Worm (Caenorhabditis elegans): Measurements from ENCODE around the gene F42A9.7.

The F42A9.7 gene

ce11 chrIV:8617047-8617446 lies at the start of gene F42A9.7, which contains the start of gene F42A9.3:
Gene F42A9.7 (minus strand): TSS chrIV:8617147.
Gene F42A9.3 (plus strand): TSS chrIV:8617260.
- no peak for TF ChIP-seq pqm-1 (tag; optimal IDR thresholded peaks at IDR 0.05)
- TF ChIP-seq ceh-88 (GFP tag; IDR thresholded peaks at IDR 0.05) = no peak
- TF ChIP-seq aly-2 (tag; optimal IDR thresholded peaks at IDR 0.05) = no peak
- TF ChIP-seq lsy-2 (tag; optimal IDR thresholded peaks at IDR 0.05) = no peak
- no peak for TF ChIP-seq snu-23 (GFP tag; optimal IDR thresholded peaks at IDR 0.05)
- TF ChIP-seq fos-1 (tag; optimal IDR thresholded peaks at IDR 0.05) = no peak
- TF ChIP-seq sox-4 (tag; optimal IDR thresholded peaks at IDR 0.05) = no peak
- TF ChIP-seq unc-30 (tag; optimal IDR thresholded peaks at IDR 0.05) = no peak
- no peak for TF ChIP-seq lin-39 (tag; optimal IDR thresholded peaks at IDR 0.05)
- TF ChIP-seq mdl-1 (tag; optimal IDR thresholded peaks at IDR 0.05) = no peak
- no peak for TF ChIP-seq sup-37 (GFP tag; optimal IDR thresholded peaks at IDR 0.05)
- no peak for TF ChIP-seq dsc-1 (tag; optimal IDR thresholded peaks at IDR 0.05)
- TF ChIP-seq hlh-17 (GFP tag; optimal IDR thresholded peaks at IDR 0.05; ENCODE audit: borderline replicate concordance) = no peak
- TF ChIP-seq ets-5 (GFP tag; IDR thresholded peaks at IDR 0.05) = no peak
- TF ChIP-seq ceh-63 (GFP tag; optimal IDR thresholded peaks at IDR 0.05) = no peak

DNA sequence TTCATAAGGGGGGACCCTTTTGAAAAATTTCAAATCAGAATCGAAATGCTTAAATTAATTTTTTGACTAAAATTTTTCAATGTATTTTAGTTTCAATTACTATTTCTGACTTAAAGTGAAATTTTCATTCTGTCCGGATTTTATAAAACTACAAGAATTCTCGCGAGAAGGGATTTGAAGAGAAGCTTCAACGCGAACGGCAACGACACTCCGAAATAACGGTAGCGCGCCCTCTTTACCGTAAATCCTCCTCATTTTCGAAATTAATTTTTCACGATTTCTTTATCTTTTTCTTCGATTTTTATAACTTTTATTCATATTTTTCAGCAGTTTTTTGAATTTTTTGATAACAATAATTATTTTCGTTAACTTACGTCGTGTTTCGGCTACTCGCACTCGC lies 48.8 kb upstream of the F42A9.7 start:
- TF ChIP-seq lin-35 (GFP tag; optimal IDR thresholded peaks at IDR 0.05) = peak in 1 of 2 experiments; percentile 4
- TF ChIP-seq unc-130 (tag; optimal IDR thresholded peaks at IDR 0.05) = no peak
- no peak for TF ChIP-seq efl-1 (optimal IDR thresholded peaks at IDR 0.05)
- peak in 1 of 2 experiments; percentile 29 for TF ChIP-seq efl-1 (GFP tag; optimal IDR thresholded peaks at IDR 0.05 in 1 of 2)
- TF ChIP-seq dpl-1 (GFP tag; optimal IDR thresholded peaks at IDR 0.05) = peak in 1 of 3 experiments; percentile 15

- TF ChIP-seq vab-15 (tag; optimal IDR thresholded peaks at IDR 0.05) = no peak
- TF ChIP-seq Y116A8C.19 (tag; optimal IDR thresholded peaks at IDR 0.05; ENCODE audit: borderline replicate concordance) = no peak
- no peak for TF ChIP-seq nhr-20 (tag; optimal IDR thresholded peaks at IDR 0.05)
- no peak for TF ChIP-seq pax-3 (tag; optimal IDR thresholded peaks at IDR 0.05)
- no peak for TF ChIP-seq elt-3 (tag; optimal IDR thresholded peaks at IDR 0.05)
- TF ChIP-seq nhr-237 (tag; optimal IDR thresholded peaks at IDR 0.05) = no peak
- no peak for TF ChIP-seq nhr-11 (tag; optimal IDR thresholded peaks at IDR 0.05)
- no peak for TF ChIP-seq lin-35 (GFP tag; optimal IDR thresholded peaks at IDR 0.05)
- TF ChIP-seq ets-5 (GFP tag; IDR thresholded peaks at IDR 0.05) = no peak
Measured at ce11 chrIV:8658122-8658521, 41.2 kb upstream of the F42A9.7 start, which contains the start of gene C49C8.6. Gene C49C8.6 (minus strand): TSS chrIV:8658222.

- TF ChIP-seq dpl-1 (GFP tag; optimal IDR thresholded peaks at IDR 0.05) (no peak), ama-1 (optimal IDR thresholded peaks at IDR 0.05) (no peak), pax-3 (tag; optimal IDR thresholded peaks at IDR 0.05) (no peak), lin-15B (tag; optimal IDR thresholded peaks at IDR 0.05) (no peak), isw-1 (GFP tag; IDR thresholded peaks at IDR 0.05) (no peak), hlh-4 (tag; optimal IDR thresholded peaks at IDR 0.05) (no peak), fkh-10 (GFP tag; optimal IDR thresholded peaks at IDR 0.05) (no peak), ceh-63 (GFP tag; optimal IDR thresholded peaks at IDR 0.05) (no peak), nhr-19 (GFP tag; conservative IDR thresholded peaks at IDR 0.05) (no peak), sptf-1 (tag; optimal IDR thresholded peaks at IDR 0.05) (no peak), tbx-2 (tag; optimal IDR thresholded peaks at IDR 0.05) (no peak), nhr-71 (tag; optimal IDR thresholded peaks at IDR 0.05) (no peak)
Measured at ce11 chrIV:8654115-8654628, 37.2 kb upstream of the F42A9.7 start, which contains the start of gene C49C8.1. Gene C49C8.1 (plus strand): TSS chrIV:8654578.

- TF ChIP-seq ceh-82 (tag; optimal IDR thresholded peaks at IDR 0.05) (no peak), ceh-63 (GFP tag; optimal IDR thresholded peaks at IDR 0.05) (no peak), tlp-1 (tag; optimal IDR thresholded peaks at IDR 0.05) (no peak), snu-23 (GFP tag; optimal IDR thresholded peaks at IDR 0.05) (no peak), hlh-17 (GFP tag; optimal IDR thresholded peaks at IDR 0.05; ENCODE audit: borderline replicate concordance) (no peak), nhr-20 (tag; optimal IDR thresholded peaks at IDR 0.05) (no peak), elt-2 (tag; optimal IDR thresholded peaks at IDR 0.05) (peak; percentile 11), unc-62 (GFP tag; optimal IDR thresholded peaks at IDR 0.05) (no peak)
Measured at ce11 chrIV:8653592-8653991, 36.6 kb upstream of the F42A9.7 start, which contains the start of gene C49C8.5. Gene C49C8.5 (minus strand): TSS chrIV:8653664.
